Fruit fly (Drosophila melanogaster) whole organism, embryonic: Measurements from ENCODE around the gene CG11898.
A peak's percentile ranks its signal among the peaks of the same experiment; 100 is the strongest.

Experiments used
- Adf1 ChIP-seq: fragments of 200-800 bp; sonication (Bioruptor generic); IDR thresholded peaks from 2 replicates; pipeline ENCODE4 v1.3.6; 2022; ENCODE audit warnings: missing biosample characterization, missing genetic modification characterization
- Bdp1 ChIP-seq: fragments of 200-800 bp; sonication (Bioruptor generic); optimal IDR thresholded peaks from 3 replicates; lab custom pipeline; 2016; ENCODE audit warnings: missing biosample characterization, missing genetic modification characterization
- C15 ChIP-seq: fragments of 200-800 bp; sonication (Bioruptor generic); IDR thresholded peaks from 3 replicates; pipeline ENCODE4 v1.3.6; 2022; ENCODE audit warnings: missing biosample characterization, missing genetic modification characterization
- CG10321 ChIP-seq: fragments of 200-800 bp; sonication (Bioruptor generic); IDR thresholded peaks from 2 replicates; pipeline ENCODE4 v1.3.6; 2022; ENCODE audit warnings: missing biosample characterization, missing genetic modification characterization
- CG11456 ChIP-seq: fragments of 200-800 bp; sonication (Bioruptor generic); IDR thresholded peaks from 3 replicates; pipeline ENCODE4 v1.3.6; 2022; ENCODE audit warnings: missing biosample characterization, missing genetic modification characterization
- CG11560 ChIP-seq: fragments of 200-800 bp; sonication (Bioruptor generic); IDR thresholded peaks from 3 replicates; pipeline ENCODE4 v1.3.6; 2022; ENCODE audit warnings: missing biosample characterization, missing genetic modification characterization
- CG12659 ChIP-seq: fragments of 200-800 bp; sonication (Bioruptor generic); optimal IDR thresholded peaks from 3 replicates; lab custom pipeline; 2017; ENCODE audit warnings: mild to moderate bottlenecking, missing biosample characterization, missing genetic modification reagents, missing genetic modification characterization
- CG14014 ChIP-seq: fragments of 200-800 bp; sonication (Bioruptor generic); IDR thresholded peaks from 2 replicates; pipeline ENCODE4 v1.3.6; 2022; ENCODE audit warnings: missing biosample characterization, missing genetic modification characterization
- CG15601 ChIP-seq: fragments of 200-800 bp; sonication (Bioruptor generic); optimal IDR thresholded peaks from 3 replicates; lab custom pipeline; 2019; ENCODE audit warnings: missing biosample characterization, mild to moderate bottlenecking, missing genetic modification characterization, moderate library complexity
- CG15696 ChIP-seq: fragments of 200-800 bp; sonication (Bioruptor generic); optimal IDR thresholded peaks from 2 replicates; lab custom pipeline; 2019; ENCODE audit warnings: missing biosample characterization, mild to moderate bottlenecking, missing genetic modification characterization, moderate library complexity
- CG2199 ChIP-seq: fragments of 200-800 bp; sonication (Bioruptor generic); IDR thresholded peaks from 3 replicates; pipeline ENCODE4 v1.3.6; 2022; ENCODE audit warnings: missing biosample characterization, missing genetic modification characterization
- CG33557 ChIP-seq: fragments of 200-800 bp; sonication (Bioruptor generic); optimal IDR thresholded peaks from 2 replicates; lab custom pipeline; 2019; ENCODE audit warnings: missing biosample characterization, mild to moderate bottlenecking, missing genetic modification characterization, moderate library complexity
- CG34224 ChIP-seq: fragments of 200-800 bp; sonication (Bioruptor generic); IDR thresholded peaks from 3 replicates; pipeline ENCODE4 v1.3.6; 2022; ENCODE audit warnings: missing biosample characterization, missing genetic modification characterization; ENCODE audit not compliant: partially characterized antibody
- CG6765 ChIP-seq: fragments of 200-800 bp; sonication (Bioruptor generic); optimal IDR thresholded peaks from 3 replicates; lab custom pipeline; 2017; ENCODE audit warnings: missing biosample characterization, mild to moderate bottlenecking, missing genetic modification characterization
- CG7271 ChIP-seq: fragments of 200-800 bp; sonication (Bioruptor generic); optimal IDR thresholded peaks from 2 replicates; lab custom pipeline; 2018; ENCODE audit warnings: missing biosample characterization, mild to moderate bottlenecking, missing genetic modification characterization, moderate library complexity
- CG7556 ChIP-seq: fragments of 200-800 bp; sonication (Bioruptor generic); optimal IDR thresholded peaks from 2 replicates; lab custom pipeline; 2017; ENCODE audit warnings: missing biosample characterization, mild to moderate bottlenecking, missing genetic modification characterization
- Dip2 ChIP-seq: fragments of 200-800 bp; sonication (Bioruptor generic); IDR thresholded peaks from 2 replicates; pipeline ENCODE4 v1.3.6; 2022; ENCODE audit warnings: missing biosample characterization, missing genetic modification characterization
- Dp ChIP-seq: fragments of 200-800 bp; sonication (Bioruptor generic); optimal IDR thresholded peaks from 2 replicates; lab custom pipeline; 2018; ENCODE audit warnings: missing biosample characterization, mild to moderate bottlenecking, missing genetic modification characterization, moderate library complexity
- Dref ChIP-seq: fragments of 200-800 bp; sonication (Bioruptor generic); IDR thresholded peaks from 2 replicates; pipeline ENCODE4 v1.3.6; 2022; ENCODE audit warnings: missing biosample characterization, missing genetic modification characterization
- E2f1 ChIP-seq: fragments of 200-800 bp; sonication (Bioruptor generic); IDR thresholded peaks from 2 replicates; pipeline ENCODE4 v1.3.6; 2022; ENCODE audit warnings: missing biosample characterization, missing genetic modification characterization
- Elba2 ChIP-seq: fragments of 200-800 bp; sonication (Bioruptor generic); optimal IDR thresholded peaks from 3 replicates; lab custom pipeline; 2016; ENCODE audit warnings: missing biosample characterization, missing genetic modification characterization
- GATAe ChIP-seq: fragments of 200-800 bp; sonication (Bioruptor generic); conservative IDR thresholded peaks from 2 replicates; pipeline ENCODE4 v1.3.6; 2022; ENCODE audit warnings: missing biosample characterization, missing genetic modification characterization
- H2.0 ChIP-seq: fragments of 200-800 bp; sonication (Bioruptor generic); IDR thresholded peaks from 2 replicates; pipeline ENCODE4 v1.3.6; 2022; ENCODE audit warnings: missing biosample characterization, missing genetic modification characterization
- HmgD ChIP-seq: fragments of 200-800 bp; sonication (Bioruptor generic); optimal IDR thresholded peaks from 3 replicates; lab custom pipeline; 2016; ENCODE audit warnings: missing biosample characterization, missing genetic modification characterization
- HmgZ ChIP-seq: fragments of 200-800 bp; sonication (Bioruptor generic); optimal IDR thresholded peaks from 2 replicates; lab custom pipeline; 2018; ENCODE audit warnings: missing biosample characterization, mild to moderate bottlenecking, missing genetic modification characterization
- Lpt ChIP-seq: fragments of >200 bp; optimal IDR thresholded peaks from 2 replicates; lab custom pipeline; 2018; ENCODE audit warnings: missing biosample characterization, missing genetic modification characterization
- Neu2 ChIP-seq: fragments of 200-800 bp; sonication (Bioruptor generic); optimal IDR thresholded peaks from 3 replicates; lab custom pipeline; 2016; ENCODE audit warnings: missing biosample characterization, missing genetic modification characterization, borderline replicate concordance
- Oli ChIP-seq: fragments of 200-800 bp; sonication (Bioruptor generic); optimal IDR thresholded peaks from 2 replicates; lab custom pipeline; 2018; ENCODE audit warnings: missing biosample characterization, mild to moderate bottlenecking, missing genetic modification characterization, moderate library complexity
- Six4 ChIP-seq: fragments of 200-800 bp; sonication (Bioruptor generic); optimal IDR thresholded peaks from 2 replicates; lab custom pipeline; 2016; ENCODE audit warnings: missing biosample characterization, missing genetic modification characterization
- al ChIP-seq: fragments of 200-800 bp; sonication (Bioruptor generic); IDR thresholded peaks from 2 replicates; pipeline ENCODE4 v1.3.6; 2022; ENCODE audit warnings: missing biosample characterization, missing genetic modification characterization
- ato ChIP-seq: fragments of 200-800 bp; sonication (Bioruptor generic); IDR thresholded peaks from 2 replicates; pipeline ENCODE4 v1.3.6; 2022; ENCODE audit warnings: missing biosample characterization, missing genetic modification characterization; ENCODE audit not compliant: partially characterized antibody
- bigmax ChIP-seq: fragments of 200-800 bp; sonication (Bioruptor generic); optimal IDR thresholded peaks from 2 replicates; lab custom pipeline; 2018; ENCODE audit warnings: missing biosample characterization, mild to moderate bottlenecking, missing genetic modification characterization
- bsh ChIP-seq, 2 experiments: fragments of 200-800 bp; sonication (Bioruptor generic); optimal IDR thresholded peaks; 2 replicates each; lab custom pipeline; 2017 to 2018; ENCODE audit warnings: mild to moderate bottlenecking in 2 of 2, missing biosample characterization in 2 of 2, missing genetic modification characterization in 2 of 2, moderate library complexity in 1 of 2
- dati ChIP-seq: fragments of 200-800 bp; sonication (Bioruptor generic); IDR thresholded peaks from 2 replicates; pipeline ENCODE4 v1.3.6; 2022; ENCODE audit warnings: missing biosample characterization, missing genetic modification characterization
- gsb-n ChIP-seq: fragments of 200-800 bp; sonication (Bioruptor generic); optimal IDR thresholded peaks from 3 replicates; lab custom pipeline; 2018; ENCODE audit warnings: missing biosample characterization, mild to moderate bottlenecking, missing genetic modification characterization
- h ChIP-seq: fragments of >200 bp; optimal IDR thresholded peaks from 2 replicates; lab custom pipeline; 2017
- insv ChIP-seq, 2 experiments: fragments of 200-800 bp; sonication (Bioruptor generic); optimal IDR thresholded peaks; 3 replicates each; lab custom pipeline; 2016 to 2018; ENCODE audit warnings: missing biosample characterization in 2 of 2, missing genetic modification characterization in 2 of 2
- prd ChIP-seq, 3 experiments: fragments of >200 bp in 2 of 3; fragments of 200-800 bp in 1 of 3; sonication (Bioruptor generic) in 1 of 3; optimal IDR thresholded peaks in 2 of 3; IDR thresholded peaks in 1 of 3; 2 replicates in 2 of 3; 3 replicates in 1 of 3; pipeline versions ENCODE4 v1.3.6 to Lab custom; 2017 to 2022; ENCODE audit warnings: missing biosample characterization in 1 of 3, missing genetic modification characterization in 1 of 3
- rib ChIP-seq: fragments of 200-800 bp; sonication (Bioruptor generic); IDR thresholded peaks from 2 replicates; pipeline ENCODE4 v1.3.6; 2022; ENCODE audit warnings: missing biosample characterization, missing genetic modification characterization
- scrt ChIP-seq: fragments of 200-800 bp; sonication (Bioruptor generic); optimal IDR thresholded peaks from 2 replicates; lab custom pipeline; 2018; ENCODE audit warnings: missing biosample characterization, mild to moderate bottlenecking, missing genetic modification characterization, moderate library complexity
- sens-2 ChIP-seq: fragments of 200-800 bp; sonication (Bioruptor generic); IDR thresholded peaks from 2 replicates; pipeline ENCODE4 v1.3.6; 2022; ENCODE audit warnings: missing biosample characterization, missing genetic modification characterization
- seq ChIP-seq: fragments of 200-800 bp; sonication (Bioruptor generic); IDR thresholded peaks from 2 replicates; pipeline ENCODE4 v1.3.6; 2022; ENCODE audit warnings: missing biosample characterization, missing genetic modification characterization
- sob ChIP-seq: fragments of 200-800 bp; sonication (Bioruptor generic); IDR thresholded peaks from 2 replicates; pipeline ENCODE4 v1.3.6; 2022; ENCODE audit warnings: missing biosample characterization, missing genetic modification characterization
- tna ChIP-seq: fragments of 200-800 bp; sonication (Bioruptor generic); IDR thresholded peaks from 2 replicates; pipeline ENCODE4 v1.3.6; 2022; ENCODE audit warnings: missing biosample characterization, missing genetic modification characterization; ENCODE audit not compliant: partially characterized antibody
- tup ChIP-seq: fragments of 200-800 bp; sonication (Bioruptor generic); optimal IDR thresholded peaks from 2 replicates; lab custom pipeline; 2016; ENCODE audit warnings: missing biosample characterization, mild to moderate bottlenecking, missing genetic modification characterization, moderate library complexity
- twi ChIP-seq: fragments of 200-800 bp; optimal IDR thresholded peaks from 2 replicates; lab custom pipeline; 2019; ENCODE audit warnings: missing biosample characterization, mild to moderate bottlenecking, missing genetic modification characterization, moderate library complexity
- tx ChIP-seq: fragments of 200-800 bp; sonication (Bioruptor generic); optimal IDR thresholded peaks from 2 replicates; lab custom pipeline; 2016; ENCODE audit warnings: missing biosample characterization, missing genetic modification characterization
- vfl ChIP-seq: fragments of 200-800 bp; sonication (Bioruptor generic); optimal IDR thresholded peaks from 2 replicates; lab custom pipeline; 2016; ENCODE audit warnings: missing biosample characterization, missing genetic modification characterization

The CG11898 gene

DNA sequence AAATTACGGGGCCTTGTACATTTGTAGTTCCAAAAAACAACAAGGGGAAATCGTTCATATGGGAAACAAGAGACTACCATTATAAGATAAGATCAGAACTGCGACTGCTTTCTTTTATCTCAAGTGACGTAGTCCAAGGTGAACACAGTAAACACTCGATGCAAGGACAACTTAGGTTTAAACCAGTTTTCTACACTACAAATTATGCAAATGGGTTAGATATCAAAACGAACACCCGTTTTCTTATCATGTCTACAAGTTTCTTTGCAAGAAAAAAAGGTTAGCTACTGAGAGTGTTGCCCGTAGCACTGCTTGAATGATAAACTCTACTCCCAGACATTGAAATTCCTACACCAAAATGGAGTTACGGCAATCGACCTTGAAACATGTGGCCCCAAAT lies 41.3 kb upstream of the CG11898 start (continued):
- TF ChIP-seq HmgZ (tag; lab: Kevin White, UChicago) = no peak
- TF ChIP-seq HmgD (GFP tag; lab: Kevin White, UChicago) = no peak
- no peak for TF ChIP-seq Neu2 (GFP tag; lab: Kevin White, UChicago)
- no peak for TF ChIP-seq CG6765 (GFP tag; lab: Kevin White, UChicago)
- no peak for TF ChIP-seq Elba2 (GFP tag; lab: Kevin White, UChicago)
- TF ChIP-seq sens-2 = peak; percentile 47; the same call in 1 of the 2 replicates
- no peak for TF ChIP-seq vfl (GFP tag; lab: Kevin White, UChicago)

DNA sequence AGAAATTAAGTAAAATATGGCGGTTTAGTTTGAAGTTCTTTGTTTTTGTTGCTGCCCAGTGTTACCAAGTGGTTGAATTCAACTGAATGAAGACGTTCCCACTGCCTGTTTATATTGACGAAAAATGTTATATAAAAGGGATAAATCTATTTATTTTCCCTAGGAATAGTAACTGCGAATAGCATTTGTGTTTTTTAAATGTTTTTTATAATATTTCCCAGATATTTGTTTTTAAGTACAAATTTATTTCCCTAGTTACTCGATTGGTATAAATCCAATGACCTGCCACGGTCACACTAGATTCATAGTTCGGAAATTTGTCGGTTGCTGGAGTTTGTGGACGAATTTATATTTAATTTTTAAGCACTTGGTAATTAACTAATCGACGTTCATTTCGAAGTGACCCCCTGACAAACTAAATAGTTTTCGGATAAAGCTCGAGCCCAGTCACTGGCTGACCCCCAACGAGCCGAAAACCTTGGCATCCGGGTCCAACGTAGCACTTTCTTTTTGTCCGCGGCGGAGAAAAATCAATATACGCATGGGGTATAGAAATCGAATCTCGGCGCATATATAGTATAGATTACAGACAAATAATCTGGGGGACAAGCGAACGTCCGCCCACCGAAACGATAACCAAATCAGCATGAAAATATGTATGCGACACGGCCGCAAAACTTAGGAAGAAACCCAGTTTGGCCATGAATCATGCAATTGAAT lies 34.4 kb upstream of the CG11898 start, which contains the start of the genes dgt6 and Vha100-1:
Gene dgt6 (minus strand): TSS at position 71 of the 720 bp plus-strand sequence.
Gene Vha100-1 (plus strand): TSS at position 292 of the 720 bp plus-strand sequence.
- no peak for TF ChIP-seq H2.0
- TF ChIP-seq seq (GFP tag; lab: Robert Waterston, UW) = no peak
- TF ChIP-seq Adf1 (GFP tag; lab: Robert Waterston, UW) = no peak
- no peak for TF ChIP-seq CG7556 (GFP tag; lab: Kevin White, UChicago)
- TF ChIP-seq Dip2 (GFP tag; lab: Robert Waterston, UW) = no peak
- no peak for TF ChIP-seq HmgD (GFP tag; lab: Kevin White, UChicago)
- no peak for TF ChIP-seq CG34224 (GFP tag; lab: Robert Waterston, UW)
- TF ChIP-seq twi (tag; lab: Kevin White, UChicago) = no peak
- no peak for TF ChIP-seq Oli
- TF ChIP-seq CG10321 (GFP tag; lab: Robert Waterston, UW) = no peak
- no peak for TF ChIP-seq CG11456
- no peak for TF ChIP-seq tup (GFP tag; lab: Kevin White, UChicago)
- TF ChIP-seq bigmax (GFP tag; lab: Kevin White, UChicago) = no peak
- TF ChIP-seq h (lab: Kevin White, UChicago) = no peak
- peak; percentile 18 for TF ChIP-seq HmgZ (tag; lab: Kevin White, UChicago)
- no peak for TF ChIP-seq Lpt
- TF ChIP-seq prd (optimal IDR thresholded peaks at IDR 0.05; lab: Kevin White, UChicago) = no peak
- peak; percentile 52; the same call in 1 of the 3 replicates for TF ChIP-seq prd (GFP tag; IDR thresholded peaks at IDR 0.05; lab: Robert Waterston, UW)
- peak; percentile 30; the same call in 1 of the 2 replicates for TF ChIP-seq Dref (GFP tag; lab: Robert Waterston, UW)
- no peak for TF ChIP-seq CG33557 (GFP tag; lab: Kevin White, UChicago)
- TF ChIP-seq Bdp1 (GFP tag; lab: Kevin White, UChicago) = no peak
- no peak for TF ChIP-seq tna (GFP tag; lab: Robert Waterston, UW)
- no peak for TF ChIP-seq ato (GFP tag; lab: Robert Waterston, UW)
- TF ChIP-seq CG2199 (GFP tag; lab: Robert Waterston, UW) = no peak
- TF ChIP-seq C15 (GFP tag; lab: Robert Waterston, UW) = no peak
- TF ChIP-seq rib (GFP tag; lab: Robert Waterston, UW) = no peak
- no peak for TF ChIP-seq al (GFP tag; lab: Robert Waterston, UW)
- TF ChIP-seq Six4 (GFP tag; lab: Kevin White, UChicago) = no peak
- no peak for TF ChIP-seq CG14014
- TF ChIP-seq scrt = no peak
- TF ChIP-seq Dp (GFP tag; lab: Kevin White, UChicago) = peak; percentile 74
- peak in 1 of 2 experiments; percentile 13 for TF ChIP-seq insv (GFP tag; optimal IDR thresholded peaks at IDR 0.05; lab: Kevin White, UChicago)
- no peak for TF ChIP-seq CG11560
- TF ChIP-seq tx (GFP tag; lab: Kevin White, UChicago) = no peak
- no peak for TF ChIP-seq gsb-n (tag; lab: Kevin White, UChicago)
- TF ChIP-seq sob = peak; percentile 21; the same call in 1 of the 2 replicates
- peak; percentile 34 for TF ChIP-seq CG15696 (tag; lab: Kevin White, UChicago)
- no peak for TF ChIP-seq CG7271 (tag; lab: Kevin White, UChicago)
- no peak for TF ChIP-seq bsh (GFP tag; optimal IDR thresholded peaks at IDR 0.05; lab: Kevin White, UChicago)
- peak; percentile 49 for TF ChIP-seq CG12659 (GFP tag; lab: Kevin White, UChicago)
- no peak for TF ChIP-seq dati (GFP tag; lab: Robert Waterston, UW)
- no peak for TF ChIP-seq CG15601
- no peak for TF ChIP-seq GATAe (GFP tag; lab: Robert Waterston, UW)
- TF ChIP-seq E2f1 (GFP tag; lab: Robert Waterston, UW) = no peak
